Fruit fly (Drosophila melanogaster) whole organism, pupa: Measurements from ENCODE around the gene CG11322.

ENCODE experiments used
- CG10348 ChIP-seq: fragments of 200-800 bp; sonication (Bioruptor generic); IDR thresholded peaks from 2 replicates; pipeline ENCODE4 v1.3.6; 2022; ENCODE audit warnings: missing biosample characterization, missing genetic modification characterization
- CG12605 ChIP-seq: fragments of 200-800 bp; sonication (Bioruptor generic); IDR thresholded peaks from 2 replicates; pipeline ENCODE4 v1.3.6; 2022; ENCODE audit warnings: missing biosample characterization, missing genetic modification characterization
- CG13204 ChIP-seq: fragments of 200-800 bp; sonication (Bioruptor generic); optimal IDR thresholded peaks from 2 replicates; lab custom pipeline; 2018; ENCODE audit warnings: missing biosample characterization, mild to moderate bottlenecking, missing genetic modification characterization, moderate library complexity
- CG14655 ChIP-seq: fragments of 200-800 bp; sonication (Bioruptor generic); optimal IDR thresholded peaks from 3 replicates; lab custom pipeline; 2017; ENCODE audit warnings: mild to moderate bottlenecking, missing biosample characterization, missing genetic modification reagents, missing genetic modification characterization
- CG15710 ChIP-seq: fragments of 200-800 bp; sonication (Bioruptor generic); optimal IDR thresholded peaks from 2 replicates; lab custom pipeline; 2018; ENCODE audit warnings: missing biosample characterization, mild to moderate bottlenecking, missing genetic modification characterization, moderate library complexity
- CG32121 ChIP-seq: fragments of 200-800 bp; sonication (Bioruptor generic); IDR thresholded peaks from 2 replicates; pipeline ENCODE4 v1.3.6; 2022; ENCODE audit warnings: missing biosample characterization, missing genetic modification characterization
- CG34367 ChIP-seq: fragments of 200-800 bp; sonication (Bioruptor generic); optimal IDR thresholded peaks from 2 replicates; lab custom pipeline; 2018; ENCODE audit warnings: missing biosample characterization, mild to moderate bottlenecking, missing genetic modification characterization
- CG4496 ChIP-seq: fragments of 200-800 bp; sonication (Bioruptor generic); IDR thresholded peaks from 3 replicates; pipeline ENCODE4 v1.3.6; 2022; ENCODE audit warnings: missing biosample characterization, missing genetic modification characterization
- CG8159 ChIP-seq: fragments of 200-800 bp; sonication (Bioruptor generic); optimal IDR thresholded peaks from 3 replicates; lab custom pipeline; 2018; ENCODE audit warnings: missing biosample characterization, mild to moderate bottlenecking, missing genetic modification characterization, moderate library complexity
- CG8301 ChIP-seq: fragments of 200-800 bp; sonication (Bioruptor generic); optimal IDR thresholded peaks from 2 replicates; lab custom pipeline; 2018; ENCODE audit warnings: missing biosample characterization, mild to moderate bottlenecking, missing genetic modification characterization
- CG9948 ChIP-seq: fragments of 200-800 bp; sonication (Bioruptor generic); optimal IDR thresholded peaks from 2 replicates; lab custom pipeline; 2018; ENCODE audit warnings: missing biosample characterization, mild to moderate bottlenecking, missing genetic modification characterization, moderate library complexity
- D1 ChIP-seq: fragments of 200-800 bp; sonication (Bioruptor generic); optimal IDR thresholded peaks from 2 replicates; lab custom pipeline; 2018; ENCODE audit warnings: missing biosample characterization, mild to moderate bottlenecking, missing genetic modification characterization, moderate library complexity
- EcR ChIP-seq: fragments of 200-800 bp; sonication (Bioruptor generic); optimal IDR thresholded peaks from 3 replicates; lab custom pipeline; 2019; ENCODE audit warnings: missing biosample characterization, missing genetic modification characterization, mild to moderate bottlenecking, moderate library complexity, missing genetic modification reagents
- Ets98B ChIP-seq: fragments of 200-800 bp; sonication (Bioruptor generic); IDR thresholded peaks from 2 replicates; pipeline ENCODE4 v1.3.6; 2022; ENCODE audit warnings: missing biosample characterization, missing genetic modification characterization
- Pif1A ChIP-seq: fragments of 200-800 bp; sonication (Bioruptor generic); optimal IDR thresholded peaks from 3 replicates; lab custom pipeline; 2016; ENCODE audit warnings: missing biosample characterization, missing genetic modification characterization
- Pif1B ChIP-seq: fragments of 200-800 bp; sonication (Bioruptor generic); optimal IDR thresholded peaks from 3 replicates; lab custom pipeline; 2016; ENCODE audit warnings: missing biosample characterization, missing genetic modification characterization
- Snoo ChIP-seq: fragments of 200-800 bp; sonication (Bioruptor generic); optimal IDR thresholded peaks from 3 replicates; lab custom pipeline; 2017; ENCODE audit warnings: missing biosample characterization, mild to moderate bottlenecking, missing genetic modification characterization, inconsistent platforms
- gl ChIP-seq: fragments of 200-800 bp; sonication (Bioruptor generic); optimal IDR thresholded peaks from 2 replicates; lab custom pipeline; 2018; ENCODE audit warnings: missing biosample characterization, mild to moderate bottlenecking, missing genetic modification characterization
- rn ChIP-seq: fragments of 200-800 bp; sonication (Bioruptor generic); IDR thresholded peaks from 2 replicates; pipeline ENCODE4 v1.3.6; 2022; ENCODE audit warnings: missing biosample characterization, missing genetic modification characterization

The CG11322 gene

dm6 chr2L:6722822-6723749, 36.3 kb downstream of the CG11322 start, which contains the start of gene homer:
TSS of gene homer (minus strand) at chr2L:6723359.
- peak; percentile 49; the same call in 1 of the 3 replicates for TF ChIP-seq CG4496 (GFP tag; lab: Robert Waterston, UW)
- peak; percentile 9 for TF ChIP-seq EcR (GFP tag; lab: Kevin White, UChicago)
- peak; percentile 10 for TF ChIP-seq CG15710 (tag; lab: Kevin White, UChicago)
- no peak for TF ChIP-seq CG12605 (GFP tag; lab: Robert Waterston, UW)
- TF ChIP-seq CG32121 (GFP tag; lab: Robert Waterston, UW) = peak; percentile 14; the same call in 1 of the 2 replicates
- no peak for TF ChIP-seq Pif1A (GFP tag; lab: Kevin White, UChicago)

DNA sequence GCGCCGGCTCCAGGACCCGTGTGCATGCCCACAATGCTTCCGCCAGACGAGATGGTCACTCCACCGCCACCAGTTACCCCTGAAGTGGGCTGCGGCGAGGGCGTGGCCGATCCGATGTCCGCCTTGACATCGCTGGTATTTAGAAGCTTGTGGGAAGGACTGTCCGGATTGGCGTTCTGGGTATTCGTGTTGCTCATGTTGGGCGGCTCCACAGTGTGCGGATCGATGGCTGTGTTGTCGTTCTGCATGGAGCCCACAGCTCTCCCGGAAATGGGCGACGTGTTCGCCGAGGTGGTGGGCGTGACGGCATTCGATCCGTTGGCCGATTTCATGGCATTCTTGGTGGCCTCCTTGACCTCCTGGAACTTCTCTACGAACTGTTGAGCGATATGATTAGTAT, 37.7 kb downstream of the CG11322 start:
- TF ChIP-seq Pif1A (GFP tag; lab: Kevin White, UChicago) (no peak), CG34367 (no peak), Snoo (tag; lab: Kevin White, UChicago) (no peak), Pif1B (GFP tag; lab: Kevin White, UChicago) (no peak), D1 (tag; lab: Kevin White, UChicago) (no peak), CG8159 (no peak), rn (GFP tag; lab: Robert Waterston, UW) (no peak), CG8301 (no peak), gl (tag; lab: Kevin White, UChicago) (no peak)

- TF ChIP-seq CG32121 (GFP tag; lab: Robert Waterston, UW) = no peak
- no peak for TF ChIP-seq CG9948 (tag; lab: Kevin White, UChicago)
- no peak for TF ChIP-seq CG10348 (GFP tag; lab: Robert Waterston, UW)
- TF ChIP-seq CG4496 (GFP tag; lab: Robert Waterston, UW) = no peak
- TF ChIP-seq Ets98B (GFP tag; lab: Robert Waterston, UW) = 0 out of 2 replicates have a peak, but pooled peaks have one; percentile 6
- no peak for TF ChIP-seq Pif1B (GFP tag; lab: Kevin White, UChicago)
- TF ChIP-seq, all 21 proteins: peak for 1
These were observed 42.0 kb downstream of the CG11322 start, which contains the start of gene Aatf for dm6 chr2L:6717460-6717859. TSS of gene Aatf (plus strand) at chr2L:6717625.

DNA sequence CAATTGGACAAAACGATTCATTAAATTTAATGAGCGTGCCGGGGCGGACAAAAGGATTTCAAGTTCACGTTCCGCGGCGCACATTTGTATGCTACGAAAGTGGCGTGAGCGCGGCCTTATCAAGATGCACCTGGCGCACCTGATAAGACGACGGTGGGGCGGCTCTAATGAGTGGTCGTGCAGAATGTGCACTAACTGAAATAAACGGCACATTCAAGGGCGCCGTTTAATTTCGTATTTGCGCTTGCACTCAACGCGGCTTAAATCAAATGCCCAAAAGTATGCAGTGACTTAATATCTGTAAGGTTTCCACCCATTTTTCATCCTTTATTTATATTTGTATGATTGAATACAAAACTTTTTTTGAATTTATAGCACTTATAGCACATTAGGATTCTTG, 42.5 kb downstream of the CG11322 start:
- TF ChIP-seq gl (tag; lab: Kevin White, UChicago) (no peak), CG8301 (no peak), CG9948 (tag; lab: Kevin White, UChicago) (no peak), D1 (tag; lab: Kevin White, UChicago) (no peak), CG13204 (no peak), CG32121 (GFP tag; lab: Robert Waterston, UW) (no peak), EcR (GFP tag; lab: Kevin White, UChicago) (no peak), CG14655 (GFP tag; lab: Kevin White, UChicago) (no peak)
- TF ChIP-seq, all 21 proteins: peak for 0

dm6 chr2L:6716182-6716770, 43.2 kb downstream of the CG11322 start, which contains the start of gene AkhR:
TSS of gene AkhR (minus strand) at chr2L:6716186.
- TF ChIP-seq CG8301 (no peak), rn (GFP tag; lab: Robert Waterston, UW) (no peak), D1 (tag; lab: Kevin White, UChicago) (no peak), CG4496 (GFP tag; lab: Robert Waterston, UW) (no peak)

dm6 chr2L:6708997-6709662, 50.3 kb downstream of the CG11322 start, which contains the start of gene Tsp:
TSS of gene Tsp (minus strand) at chr2L:6709086.
- TF ChIP-seq CG14655 (GFP tag; lab: Kevin White, UChicago) = peak; percentile 8
- TF ChIP-seq EcR (GFP tag; lab: Kevin White, UChicago) = peak; percentile 36
- no peak for TF ChIP-seq CG34367
- TF ChIP-seq CG10348 (GFP tag; lab: Robert Waterston, UW) = no peak
- peak; percentile 63; the same call in 2 of the 3 replicates for TF ChIP-seq CG4496 (GFP tag; lab: Robert Waterston, UW)
- peak; percentile 29; the same call in 1 of the 2 replicates for TF ChIP-seq CG12605 (GFP tag; lab: Robert Waterston, UW)
- peak; percentile 31 for TF ChIP-seq gl (tag; lab: Kevin White, UChicago)
- TF ChIP-seq Pif1B (GFP tag; lab: Kevin White, UChicago) = no peak
- peak; percentile 3 for TF ChIP-seq CG8159
- peak; percentile 39 for TF ChIP-seq CG13204
- no peak for TF ChIP-seq Pif1A (GFP tag; lab: Kevin White, UChicago)
